Worm (Caenorhabditis elegans): ENCODE data around the gene enu-3.2.

enu-3.2 gene

ce11 chrIII:4819843-4820242, 34.8 kb upstream of the enu-3.2 start, which contains the start of gene F26A1.7:
TSS of gene F26A1.7 (minus strand) at chrIII:4819943.
- TF ChIP-seq snpc-4 (tag; optimal IDR thresholded peaks at IDR 0.05) = no peak
- TF ChIP-seq nhr-237 (tag; optimal IDR thresholded peaks at IDR 0.05) = no peak
- no peak for TF ChIP-seq nhr-28 (tag; optimal IDR thresholded peaks at IDR 0.05)
- TF ChIP-seq zag-1 (tag; optimal IDR thresholded peaks at IDR 0.05) = no peak
- no peak for TF ChIP-seq nhr-67 (tag; optimal IDR thresholded peaks at IDR 0.05)
- no peak for TF ChIP-seq R02D3.7 (tag; optimal IDR thresholded peaks at IDR 0.05)
- no peak for TF ChIP-seq egl-5 (tag; optimal IDR thresholded peaks at IDR 0.05)
- TF ChIP-seq elt-2 (tag; optimal IDR thresholded peaks at IDR 0.05) = no peak
- TF ChIP-seq ceh-82 (tag; optimal IDR thresholded peaks at IDR 0.05) = no peak
- TF ChIP-seq pqm-1 (tag; optimal IDR thresholded peaks at IDR 0.05) = no peak

ce11 chrIII:4817240-4817639, 32.2 kb upstream of the enu-3.2 start, which contains the start of gene F26A1.4:
TSS of gene F26A1.4 (plus strand) at chrIII:4817540.
- TF ChIP-seq lin-15B (tag; optimal IDR thresholded peaks at IDR 0.05) (no peak), ceh-9 (tag; optimal IDR thresholded peaks at IDR 0.05) (no peak), ztf-4 (tag; optimal IDR thresholded peaks at IDR 0.05) (no peak), skn-1 (tag; optimal IDR thresholded peaks at IDR 0.05) (no peak), mdl-1 (tag; optimal IDR thresholded peaks at IDR 0.05) (no peak), lsy-12 (tag; optimal IDR thresholded peaks at IDR 0.05) (no peak), unc-62 (GFP tag; optimal IDR thresholded peaks at IDR 0.05) (no peak), nhr-25 (tag; optimal IDR thresholded peaks at IDR 0.05) (no peak), nhr-77 (tag; optimal IDR thresholded peaks at IDR 0.05) (no peak), nhr-237 (tag; optimal IDR thresholded peaks at IDR 0.05) (no peak), zag-1 (tag; optimal IDR thresholded peaks at IDR 0.05) (no peak), elt-3 (tag; optimal IDR thresholded peaks at IDR 0.05) (no peak), fkh-2 (tag; optimal IDR thresholded peaks at IDR 0.05) (no peak), mml-1 (tag; optimal IDR thresholded peaks at IDR 0.05) (no peak), tbx-2 (tag; optimal IDR thresholded peaks at IDR 0.05) (no peak), ZK546.5 (tag; optimal IDR thresholded peaks at IDR 0.05) (no peak), ama-1 (optimal IDR thresholded peaks at IDR 0.05) (no peak), ztf-11 (tag; optimal IDR thresholded peaks at IDR 0.05) (no peak), lin-39 (tag; optimal IDR thresholded peaks at IDR 0.05) (no peak)

DNA sequence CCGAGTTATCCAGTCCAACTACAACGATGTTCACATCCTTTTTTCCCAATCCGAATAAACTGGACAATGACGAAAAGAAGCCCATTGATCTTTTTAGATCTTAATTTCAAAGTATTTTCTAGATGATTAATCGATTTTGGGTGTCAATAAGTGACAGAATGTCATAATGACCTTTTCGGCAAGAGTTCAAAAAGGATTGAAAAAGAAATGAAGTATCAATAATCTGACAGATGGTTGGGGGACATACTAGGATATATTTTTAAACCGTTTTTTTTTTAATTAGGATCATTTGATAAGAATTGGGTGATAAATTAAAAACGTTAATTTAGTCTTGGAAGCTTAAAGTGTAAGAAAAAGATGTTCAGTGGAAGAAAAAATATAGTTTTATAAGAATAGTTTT, 29.7 kb upstream of the enu-3.2 start, which contains the start of gene arl-6:
Gene arl-6, minus strand, starts transcription at position 101 of the 400 bp plus-strand sequence.
- TF ChIP-seq pqm-1 (tag; optimal IDR thresholded peaks at IDR 0.05) = no peak
- TF ChIP-seq snpc-4 (tag; optimal IDR thresholded peaks at IDR 0.05) = no peak
- no peak for TF ChIP-seq lin-15B (tag; optimal IDR thresholded peaks at IDR 0.05)
- TF ChIP-seq nhr-25 (tag; optimal IDR thresholded peaks at IDR 0.05) = no peak
- no peak for TF ChIP-seq daf-12 (tag; optimal IDR thresholded peaks at IDR 0.05)
- TF ChIP-seq fos-1 (tag; optimal IDR thresholded peaks at IDR 0.05) = no peak
- TF ChIP-seq fkh-2 (tag; optimal IDR thresholded peaks at IDR 0.05) = no peak
- TF ChIP-seq mdl-1 (tag; optimal IDR thresholded peaks at IDR 0.05) = no peak
- TF ChIP-seq lsy-12 (tag; optimal IDR thresholded peaks at IDR 0.05) = no peak
- TF ChIP-seq tbx-2 (tag; optimal IDR thresholded peaks at IDR 0.05) = no peak
- no peak for TF ChIP-seq ztf-4 (tag; optimal IDR thresholded peaks at IDR 0.05)
- TF ChIP-seq nfya-1 (tag; optimal IDR thresholded peaks at IDR 0.05; ENCODE audit: insufficient read depth) = no peak
- no peak for TF ChIP-seq elt-1 (tag; optimal IDR thresholded peaks at IDR 0.05)
- no peak for TF ChIP-seq nhr-28 (tag; optimal IDR thresholded peaks at IDR 0.05)
- no peak for TF ChIP-seq hmg-11 (tag; optimal IDR thresholded peaks at IDR 0.05)
- TF ChIP-seq ceh-16 (tag; optimal IDR thresholded peaks at IDR 0.05) = no peak
- TF ChIP-seq lin-39 (tag; optimal IDR thresholded peaks at IDR 0.05) = no peak
- no peak for TF ChIP-seq nhr-43 (tag; optimal IDR thresholded peaks at IDR 0.05; ENCODE audit: poor library complexity, severe bottlenecking)
- no peak for TF ChIP-seq pha-4 (tag; optimal IDR thresholded peaks at IDR 0.05)
- TF ChIP-seq ztf-11 (tag; optimal IDR thresholded peaks at IDR 0.05) = no peak

DNA sequence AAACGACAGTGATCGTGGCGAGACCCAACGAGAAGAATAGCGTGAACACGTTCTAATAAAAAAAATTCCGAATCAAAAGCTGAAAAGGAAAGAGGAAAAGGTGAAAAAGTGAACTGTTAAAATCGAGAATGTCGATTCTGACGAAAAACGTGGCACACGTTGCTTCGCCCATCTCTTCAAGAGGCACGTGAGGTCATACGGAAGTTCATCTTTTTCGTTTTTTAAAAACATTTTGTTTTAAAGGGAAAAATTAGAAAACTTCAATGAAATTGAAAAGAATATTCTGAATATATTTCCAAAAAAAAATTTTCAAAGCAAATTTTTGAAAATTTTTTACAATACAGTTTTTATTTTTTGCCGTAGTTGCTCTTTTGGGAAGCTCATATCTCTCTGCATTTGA, 26.2 kb upstream of the enu-3.2 start, which contains the start of gene C38D4.7:
Gene C38D4.7, minus strand, starts transcription at position 101 of the 400 bp plus-strand sequence.
- TF ChIP-seq zag-1 (tag; optimal IDR thresholded peaks at IDR 0.05) = no peak
- TF ChIP-seq elt-1 (tag; optimal IDR thresholded peaks at IDR 0.05) = no peak
- no peak for TF ChIP-seq elt-2 (tag; optimal IDR thresholded peaks at IDR 0.05)
- no peak for TF ChIP-seq nhr-28 (tag; optimal IDR thresholded peaks at IDR 0.05)
- TF ChIP-seq ama-1 (optimal IDR thresholded peaks at IDR 0.05) = no peak
- TF ChIP-seq snpc-4 (tag; optimal IDR thresholded peaks at IDR 0.05) = no peak
- TF ChIP-seq mdl-1 (tag; optimal IDR thresholded peaks at IDR 0.05) = no peak
- TF ChIP-seq nhr-77 (tag; optimal IDR thresholded peaks at IDR 0.05) = no peak

Data from whole organism, L3 larva.